Fruit fly (Drosophila melanogaster): ENCODE data around the gene CG15059.

The CG15059 gene

DNA sequence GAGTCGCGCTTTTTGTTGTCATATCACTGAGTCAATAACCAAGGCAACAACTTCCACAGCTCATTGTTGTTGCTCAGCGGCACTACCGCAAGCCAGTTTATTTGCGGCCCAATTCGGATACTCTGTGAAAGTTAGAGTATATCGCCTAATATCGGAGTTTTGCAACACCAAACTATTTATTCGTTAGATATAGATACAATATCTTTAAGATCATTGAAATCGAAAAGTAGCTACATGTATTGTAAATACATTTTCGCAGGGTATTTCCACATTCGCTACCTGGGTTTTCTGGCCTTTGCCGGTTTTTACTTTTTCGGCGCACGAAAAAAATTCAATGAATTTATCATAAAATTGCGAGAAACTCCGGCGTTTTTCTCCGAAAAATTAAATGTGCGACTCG is 34.7 kb upstream of the CG15059 start (continued):
- TF ChIP-seq Bgb (GFP tag; IDR thresholded peaks at IDR 0.05; ENCODE audit: partially characterized antibody) (no peak), Doc3 (GFP tag; IDR thresholded peaks at IDR 0.05; ENCODE audit: partially characterized antibody) (no peak), CHES-1-like (GFP tag; optimal IDR thresholded peaks at IDR 0.05) (peak; percentile 45), CG8089 (GFP tag; optimal IDR thresholded peaks at IDR 0.05) (no peak), wdn (GFP tag; IDR thresholded peaks at IDR 0.05) (peak; percentile 60), dmrt11E (tag; optimal IDR thresholded peaks at IDR 0.05) (no peak), gem (tag; optimal IDR thresholded peaks at IDR 0.05) (peak; percentile 82), CG17912 (GFP tag; optimal IDR thresholded peaks at IDR 0.05) (no peak), CG12071 (GFP tag; optimal IDR thresholded peaks at IDR 0.05) (peak; percentile 40), lov (optimal IDR thresholded peaks at IDR 0.05) (no peak), lov (GFP tag; IDR thresholded peaks at IDR 0.05) (peak; percentile 46; the same call in 1 of the 3 replicates), nmo (GFP tag; optimal IDR thresholded peaks at IDR 0.05) (peak; percentile 69), CG10959 (GFP tag; IDR thresholded peaks at IDR 0.05) (peak; percentile 57), crol (GFP tag; IDR thresholded peaks at IDR 0.05) (no peak), Camta (GFP tag; optimal IDR thresholded peaks at IDR 0.05) (peak; percentile 70), eve (GFP tag; optimal IDR thresholded peaks at IDR 0.05) (peak in 1 of 2 experiments; percentile 67), Dip3 (GFP tag; optimal IDR thresholded peaks at IDR 0.05) (peak; percentile 44), CG14050 (GFP tag; IDR thresholded peaks at IDR 0.05) (peak; percentile 76), lmd (GFP tag; IDR thresholded peaks at IDR 0.05) (peak; percentile 87), CG2120 (GFP tag; optimal IDR thresholded peaks at IDR 0.05) (peak; percentile 83), yki (optimal IDR thresholded peaks at IDR 0.05) (no peak), CG6175 (GFP tag; IDR thresholded peaks at IDR 0.05) (peak; percentile 68; the same call in 2 of the 3 replicates), eyg (GFP tag; optimal IDR thresholded peaks at IDR 0.05) (peak; percentile 51), CG2875 (GFP tag; optimal IDR thresholded peaks at IDR 0.05) (peak; percentile 36), hbn (GFP tag; IDR thresholded peaks at IDR 0.05; ENCODE audit: partially characterized antibody) (no peak), dysf (GFP tag; IDR thresholded peaks at IDR 0.05) (peak; percentile 89), fd96Cb (tag; optimal IDR thresholded peaks at IDR 0.05) (peak; percentile 63), CG11398 (GFP tag; optimal IDR thresholded peaks at IDR 0.05) (no peak), Lpt (GFP tag; optimal IDR thresholded peaks at IDR 0.05) (no peak), hth (optimal IDR thresholded peaks at IDR 0.05) (no peak), gsb (GFP tag; IDR thresholded peaks at IDR 0.05) (peak; percentile 68), psq (GFP tag; optimal IDR thresholded peaks at IDR 0.05) (no peak), CG1647 (GFP tag; optimal IDR thresholded peaks at IDR 0.05) (peak; percentile 69), CG43689 (GFP tag; IDR thresholded peaks at IDR 0.05) (peak; percentile 71), ttk (GFP tag; IDR thresholded peaks at IDR 0.05) (peak; percentile 88), sug (tag; optimal IDR thresholded peaks at IDR 0.05) (peak; percentile 15), CG13287 (GFP tag; IDR thresholded peaks at IDR 0.05; ENCODE audit: partially characterized antibody) (no peak), CG5180 (GFP tag; optimal IDR thresholded peaks at IDR 0.05) (peak; percentile 42), grn (GFP tag; optimal IDR thresholded peaks at IDR 0.05) (no peak), lola (GFP tag; optimal IDR thresholded peaks at IDR 0.05) (no peak), Sox102F (GFP tag; optimal IDR thresholded peaks at IDR 0.05) (peak; percentile 85), CG17328 (GFP tag; IDR thresholded peaks at IDR 0.05) (peak; percentile 72), knrl (GFP tag; IDR thresholded peaks at IDR 0.05; ENCODE audit: partially characterized antibody) (no peak), Hand (GFP tag; optimal IDR thresholded peaks at IDR 0.05) (no peak), CG15073 (GFP tag; optimal IDR thresholded peaks at IDR 0.05) (no peak), NC2β (GFP tag; optimal IDR thresholded peaks at IDR 0.05) (peak; percentile 61), org-1 (GFP tag; optimal IDR thresholded peaks at IDR 0.05) (peak; percentile 65), ham (GFP tag; IDR thresholded peaks at IDR 0.05) (no peak), chif (GFP tag; optimal IDR thresholded peaks at IDR 0.05) (peak; percentile 31 to 65), CG10147 (GFP tag; optimal IDR thresholded peaks at IDR 0.05) (peak; percentile 63), sr (GFP tag; IDR thresholded peaks at IDR 0.05) (peak; percentile 34; the same call in 1 of the 3 replicates), grau (tag; optimal IDR thresholded peaks at IDR 0.05) (peak; percentile 74)

Measured in whole organism, embryonic.